Worm (Caenorhabditis elegans) whole organism, young adult: ENCODE measurements around the gene tbc-17.

ENCODE experiments used
- B0035.1 ChIP-seq: sonication (generic microtip); optimal IDR thresholded peaks from 2 replicates; lab custom pipeline; 2016; ENCODE audit warnings: missing genetic modification characterization, mild to moderate bottlenecking, missing compliant biosample characterization, missing genotype, missing genetic modification reagents
- F33H1.4 ChIP-seq: fragments of 200-800 bp; sonication (Bioruptor generic); IDR thresholded peaks from 2 replicates; pipeline ENCODE4 v1.3.6; 2022; ENCODE audit warnings: missing genetic modification reagents, missing genetic modification characterization, missing compliant biosample characterization
- Y79H2A.3 ChIP-seq: fragments of 200-800 bp; sonication (Bioruptor generic); conservative IDR thresholded peaks from 2 replicates; pipeline ENCODE4 v1.3.6; 2022; ENCODE audit warnings: missing genetic modification reagents, missing genetic modification characterization, missing compliant biosample characterization
- Y95B8A.8 ChIP-seq: fragments of 200-800 bp; sonication (Bioruptor generic); IDR thresholded peaks from 2 replicates; pipeline ENCODE4 v1.3.6; 2022; ENCODE audit warnings: missing genetic modification reagents, missing genetic modification characterization, missing compliant biosample characterization
- ZK185.1 ChIP-seq: sonication (generic microtip); optimal IDR thresholded peaks from 2 replicates; lab custom pipeline; 2016; ENCODE audit warnings: mild to moderate bottlenecking, missing genetic modification characterization, missing compliant biosample characterization; ENCODE audit not compliant: poor library complexity, severe bottlenecking
- attf-6 ChIP-seq: fragments of 200-800 bp; sonication (Bioruptor generic); IDR thresholded peaks from 2 replicates; pipeline ENCODE4 v1.3.6; 2022; ENCODE audit warnings: missing genetic modification reagents, missing genetic modification characterization, missing compliant biosample characterization
- dpl-1 ChIP-seq: fragments of 150-350 bp; optimal IDR thresholded peaks from 2 replicates; lab custom pipeline; 2014; ENCODE audit warnings: missing biosample characterization, missing genetic modification reagents, missing genetic modification characterization
- efl-1 ChIP-seq: fragments of 150-350 bp; optimal IDR thresholded peaks from 2 replicates; lab custom pipeline; 2014; ENCODE audit warnings: missing biosample characterization, missing genetic modification reagents, missing genetic modification characterization
- egl-44 ChIP-seq: fragments of 200-800 bp; sonication (Bioruptor generic); IDR thresholded peaks from 2 replicates; pipeline ENCODE4 v1.3.6; 2022; ENCODE audit warnings: missing genetic modification reagents, missing genetic modification characterization, missing compliant biosample characterization
- him-1 ChIP-seq: sonication (generic microtip); optimal IDR thresholded peaks from 2 replicates; lab custom pipeline; 2016; ENCODE audit warnings: missing genotype, missing genetic modification reagents, missing genetic modification characterization, missing compliant biosample characterization
- pha-4 ChIP-seq: fragments of 150-350 bp; sonication (generic microtip); optimal IDR thresholded peaks from 2 replicates; lab custom pipeline; 2014; ENCODE audit warnings: missing biosample characterization, missing genetic modification reagents, missing genetic modification characterization
- snpc-1.3 ChIP-seq: sonication (generic microtip); optimal IDR thresholded peaks from 2 replicates; lab custom pipeline; 2017; ENCODE audit warnings: missing genetic modification characterization, mild to moderate bottlenecking, missing compliant biosample characterization, antibody characterized with exemption, moderate library complexity, missing genotype, missing genetic modification reagents; ENCODE audit not compliant: insufficient read depth
- ztf-18 ChIP-seq: sonication (generic microtip); optimal IDR thresholded peaks from 2 replicates; lab custom pipeline; 2016; ENCODE audit warnings: missing genotype, mild to moderate bottlenecking, missing genetic modification characterization, missing compliant biosample characterization

- no peak for TF ChIP-seq attf-6 (GFP tag; lab: Robert Waterston, UW)
- no peak for TF ChIP-seq pha-4 (tag; lab: Kevin White, UChicago)
- TF ChIP-seq ZK185.1 (tag; lab: Kevin White, UChicago), result no peak
- no peak for TF ChIP-seq efl-1 (GFP tag; lab: Kevin White, UChicago)
- TF ChIP-seq Y79H2A.3 (GFP tag; lab: Robert Waterston, UW), result no peak
- TF ChIP-seq egl-44 (GFP tag; lab: Robert Waterston, UW), result no peak
- no peak for TF ChIP-seq B0035.1 (tag; lab: Kevin White, UChicago)
- no peak for TF ChIP-seq snpc-1.3
- TF ChIP-seq F33H1.4 (GFP tag; lab: Robert Waterston, UW), result no peak
- TF ChIP-seq Y95B8A.8, result no peak
- no peak for TF ChIP-seq ztf-18 (tag; lab: Kevin White, UChicago)
- TF ChIP-seq him-1 (tag; lab: Kevin White, UChicago), result no peak
- TF ChIP-seq dpl-1 (GFP tag; lab: Kevin White, UChicago), result no peak
These were observed 75.7 kb downstream of the tbc-17 start for ce11 chrII:12769947-12770346.
